Fruit fly (Drosophila melanogaster) S2 (cell line): ENCODE results near the gene ich.

Experiments used
- CG8478 ChIP-seq: fragments of >200 bp; optimal IDR thresholded peaks from 2 replicates; lab custom pipeline; 2018
- CTCF ChIP-seq, 2 experiments: fragments of >200 bp; optimal IDR thresholded peaks; 2 replicates each; lab custom pipeline; 2018

- TF ChIP-seq CTCF (optimal IDR thresholded peaks at IDR 0.05; lab: Kevin White, UChicago) (no peak), CG8478 (no peak)
Measured at dm6 chr3R:8920091-8920733, 42.6 kb downstream of the ich start.
